Worm (Caenorhabditis elegans): Measurements from ENCODE around the gene Y54G9A.7.
A peak's percentile ranks its signal among the peaks of the same experiment; 100 is the strongest.

Gene Y54G9A.7

DNA sequence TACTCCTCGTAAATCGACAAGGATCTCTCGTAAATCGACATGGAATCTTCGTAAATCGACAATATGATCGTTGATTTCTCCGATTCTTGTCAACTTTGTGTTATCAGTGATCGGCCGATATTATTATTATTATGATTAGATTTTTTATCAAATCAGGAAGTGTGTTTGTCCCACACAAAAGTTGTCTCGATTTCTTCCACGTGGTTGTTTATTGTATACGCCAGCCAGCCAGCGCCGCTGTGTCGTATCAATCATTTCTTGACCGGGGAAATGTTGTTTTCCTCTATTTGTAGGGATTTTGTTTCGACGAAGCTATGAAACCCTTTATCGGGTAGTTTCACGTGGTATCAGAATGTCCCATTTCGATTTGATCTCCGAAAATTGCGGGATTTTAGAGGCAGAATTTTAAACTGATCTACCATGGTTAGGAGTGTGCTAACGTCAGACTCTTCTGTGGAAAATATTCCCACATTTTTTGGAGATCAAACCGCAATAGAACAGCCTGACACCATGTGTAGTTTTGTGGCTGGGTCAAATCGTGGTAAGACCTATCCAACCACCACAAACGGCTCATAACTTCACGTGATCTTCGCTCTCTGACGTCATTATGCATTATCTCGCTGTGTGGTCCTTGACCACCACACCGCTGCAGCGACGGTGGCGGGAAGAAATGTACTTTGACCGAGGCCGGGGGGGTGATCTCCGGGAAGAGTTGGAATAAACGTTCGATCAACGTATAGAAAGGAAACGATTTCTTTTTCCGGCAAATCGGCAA lies 12.3 kb upstream of the Y54G9A.7 start:
- TF ChIP-seq aly-2 (tag; optimal IDR thresholded peaks at IDR 0.05) (no peak), unc-62 (GFP tag; optimal IDR thresholded peaks at IDR 0.05) (no peak), sem-4 (tag; optimal IDR thresholded peaks at IDR 0.05) (no peak), ZK546.5 (tag; optimal IDR thresholded peaks at IDR 0.05) (no peak), ztf-4 (tag; optimal IDR thresholded peaks at IDR 0.05) (no peak), F13H6.1 (tag; optimal IDR thresholded peaks at IDR 0.05) (no peak), sma-3 (GFP tag; optimal IDR thresholded peaks at IDR 0.05) (peak; percentile 58), nhr-21 (tag; optimal IDR thresholded peaks at IDR 0.05) (peak; percentile 51), snpc-4 (tag; optimal IDR thresholded peaks at IDR 0.05) (no peak), nhr-77 (tag; optimal IDR thresholded peaks at IDR 0.05) (no peak), fos-1 (tag; optimal IDR thresholded peaks at IDR 0.05) (no peak), ama-1 (optimal IDR thresholded peaks at IDR 0.05) (peak; percentile 1), nhr-23 (tag; optimal IDR thresholded peaks at IDR 0.05) (no peak), sma-9 (GFP tag; optimal IDR thresholded peaks at IDR 0.05) (no peak), sma-9 (tag; optimal IDR thresholded peaks at IDR 0.05) (no peak), lsy-2 (tag; optimal IDR thresholded peaks at IDR 0.05) (no peak), skn-1 (tag; optimal IDR thresholded peaks at IDR 0.05) (no peak), ztf-1 (GFP tag; conservative IDR thresholded peaks at IDR 0.05) (no peak), nhr-10 (tag; optimal IDR thresholded peaks at IDR 0.05) (no peak)

DNA sequence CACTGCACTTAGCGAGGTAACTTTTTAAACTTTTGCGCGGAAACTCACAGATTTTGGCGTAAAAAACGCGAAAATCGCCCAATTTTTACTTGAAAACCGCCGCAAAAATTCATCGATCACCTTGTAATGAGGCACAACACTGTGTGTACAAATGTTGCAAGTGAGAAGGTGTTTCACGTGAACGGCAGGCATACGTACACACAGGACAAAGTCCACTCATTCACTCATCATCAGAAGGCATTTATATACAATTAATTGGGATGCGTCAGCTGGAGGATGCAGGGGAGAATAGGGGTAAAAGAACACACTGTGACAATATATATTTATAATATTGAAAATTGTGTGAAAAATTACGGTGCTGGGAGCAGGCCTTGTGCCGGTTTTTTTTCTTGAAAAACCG lies 11.3 kb upstream of the Y54G9A.7 start:
- peak; percentile 62 for TF ChIP-seq sma-3 (GFP tag; optimal IDR thresholded peaks at IDR 0.05)
- peak; percentile 63 for TF ChIP-seq sma-9 (GFP tag; optimal IDR thresholded peaks at IDR 0.05)
- TF ChIP-seq sma-9 (tag; optimal IDR thresholded peaks at IDR 0.05): no peak
- TF ChIP-seq ama-1 (optimal IDR thresholded peaks at IDR 0.05): no peak
- no peak for TF ChIP-seq nhr-12 (tag; optimal IDR thresholded peaks at IDR 0.05)
- peak; percentile 1 for TF ChIP-seq crh-2 (tag; optimal IDR thresholded peaks at IDR 0.05)
- TF ChIP-seq nhr-129 (tag; optimal IDR thresholded peaks at IDR 0.05): peak; percentile 14
- TF ChIP-seq fos-1 (tag; optimal IDR thresholded peaks at IDR 0.05): peak; percentile 22
- TF ChIP-seq ceh-82 (tag; optimal IDR thresholded peaks at IDR 0.05): no peak

DNA sequence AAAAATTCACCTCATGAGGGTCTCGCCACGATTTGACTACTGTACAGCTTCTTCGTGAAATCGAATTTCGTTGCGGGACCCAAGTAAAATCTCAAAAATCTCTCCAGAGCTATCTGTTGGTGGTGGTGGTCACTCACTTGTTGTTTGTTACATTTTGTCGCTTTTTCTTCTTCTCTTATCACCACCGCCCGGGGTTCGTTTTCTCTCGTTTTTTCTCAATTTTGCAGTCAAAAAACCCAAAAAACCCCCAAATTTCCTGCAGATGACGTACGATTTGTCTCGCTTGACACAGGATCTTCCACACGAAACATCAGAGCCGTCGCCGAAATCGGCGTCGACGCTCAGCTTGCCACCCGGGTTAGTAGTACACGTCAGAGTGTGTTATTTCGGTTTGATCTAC lies 10.5 kb upstream of the Y54G9A.7 start, which contains the start of gene R06B9.5:
TSS of gene R06B9.5 (plus strand) at position 232 of the 400 bp plus-strand sequence.
- TF ChIP-seq lin-39 (tag; optimal IDR thresholded peaks at IDR 0.05): no peak
- TF ChIP-seq nhr-23 (tag; optimal IDR thresholded peaks at IDR 0.05): no peak
- no peak for TF ChIP-seq lin-13 (GFP tag; optimal IDR thresholded peaks at IDR 0.05)
- TF ChIP-seq ama-1 (optimal IDR thresholded peaks at IDR 0.05): no peak
- TF ChIP-seq zag-1 (tag; optimal IDR thresholded peaks at IDR 0.05): no peak
- no peak for TF ChIP-seq nhr-11 (tag; optimal IDR thresholded peaks at IDR 0.05)
- TF ChIP-seq C34F6.9 (tag; optimal IDR thresholded peaks at IDR 0.05): no peak
- no peak for TF ChIP-seq peb-1 (tag; optimal IDR thresholded peaks at IDR 0.05)

DNA sequence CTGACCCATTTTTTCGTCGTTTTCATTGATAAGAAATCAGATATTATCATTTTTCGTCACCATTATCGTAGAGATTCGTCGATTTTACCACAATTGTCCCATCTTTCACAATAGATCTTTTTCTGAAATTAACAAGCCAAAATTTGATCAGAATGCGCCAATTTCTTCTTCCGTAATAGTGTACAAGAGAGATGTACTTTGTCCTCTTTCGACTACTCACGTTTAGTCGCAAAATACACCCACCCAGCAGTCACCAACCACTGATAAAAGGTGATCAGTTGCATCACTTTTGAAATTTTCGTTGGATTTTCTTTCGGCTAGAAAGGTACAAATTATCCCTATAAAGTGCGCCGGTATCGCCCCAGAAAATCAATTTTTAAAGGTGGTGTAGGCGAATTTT lies 7.0 kb upstream of the Y54G9A.7 start:
- TF ChIP-seq nhr-11 (tag; optimal IDR thresholded peaks at IDR 0.05): no peak
- TF ChIP-seq nhr-129 (tag; optimal IDR thresholded peaks at IDR 0.05): peak; percentile 25
- TF ChIP-seq ztf-4 (tag; optimal IDR thresholded peaks at IDR 0.05): no peak
- TF ChIP-seq C34F6.9 (tag; optimal IDR thresholded peaks at IDR 0.05): no peak

DNA sequence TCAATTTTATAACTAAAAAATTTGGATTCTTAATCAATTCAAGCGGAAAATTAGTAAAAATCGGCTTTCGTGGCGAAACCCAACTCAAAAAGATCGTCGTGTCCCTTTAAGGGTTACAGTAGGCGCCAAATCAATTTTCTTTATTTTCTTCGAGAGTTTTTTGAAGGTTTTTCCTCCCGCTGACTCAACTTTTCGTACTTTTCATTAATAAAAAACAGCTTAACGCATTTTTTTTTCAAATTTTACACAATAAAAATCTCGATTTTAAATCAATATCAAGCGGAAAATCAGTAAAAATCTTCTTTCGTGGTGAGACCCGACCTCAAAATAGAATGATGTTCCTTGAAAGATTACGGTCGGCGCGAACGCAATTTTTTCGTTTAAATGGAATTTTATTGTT lies 6.5 kb upstream of the Y54G9A.7 start:
- TF ChIP-seq dmd-4 (tag; optimal IDR thresholded peaks at IDR 0.05) (no peak), lin-11 (tag; optimal IDR thresholded peaks at IDR 0.05) (no peak), ztf-4 (tag; optimal IDR thresholded peaks at IDR 0.05) (no peak), fos-1 (tag; optimal IDR thresholded peaks at IDR 0.05) (no peak)

DNA sequence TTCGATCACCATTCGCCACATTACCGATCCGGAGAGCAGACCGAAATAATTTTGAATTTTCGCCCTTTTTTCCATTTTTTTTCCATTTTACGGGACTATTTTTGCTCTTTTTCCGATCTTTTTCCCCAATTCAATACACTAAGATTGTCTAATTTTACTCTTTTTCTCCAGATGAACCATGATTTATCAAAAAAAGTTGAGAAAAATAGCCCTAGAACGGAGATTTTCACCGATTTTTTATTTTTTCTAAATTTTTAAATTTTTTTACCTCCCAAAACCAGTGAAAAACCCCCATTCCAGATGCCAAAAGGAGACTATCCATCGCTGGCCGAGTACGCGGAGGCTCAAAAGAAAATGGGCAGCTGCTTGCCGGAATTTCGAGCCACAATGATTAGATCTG lies 3.8 kb upstream of the Y54G9A.7 start, which contains the start of gene Y54G9A.9:
TSS of gene Y54G9A.9 (plus strand) at position 301 of the 400 bp plus-strand sequence.
- TF ChIP-seq nhr-129 (tag; optimal IDR thresholded peaks at IDR 0.05) (no peak), sem-4 (tag; optimal IDR thresholded peaks at IDR 0.05) (no peak), ama-1 (optimal IDR thresholded peaks at IDR 0.05) (no peak), lin-11 (tag; optimal IDR thresholded peaks at IDR 0.05) (no peak), nhr-11 (tag; optimal IDR thresholded peaks at IDR 0.05) (no peak), Y55F3AM.14 (GFP tag; optimal IDR thresholded peaks at IDR 0.05) (no peak), R02D3.7 (tag; optimal IDR thresholded peaks at IDR 0.05) (no peak), nhr-21 (tag; optimal IDR thresholded peaks at IDR 0.05) (no peak), unc-55 (GFP tag; optimal IDR thresholded peaks at IDR 0.05) (no peak), dmd-4 (tag; optimal IDR thresholded peaks at IDR 0.05) (no peak), lin-39 (tag; optimal IDR thresholded peaks at IDR 0.05) (no peak), F13H6.1 (tag; optimal IDR thresholded peaks at IDR 0.05) (no peak), unc-39 (tag; optimal IDR thresholded peaks at IDR 0.05) (no peak), snpc-4 (tag; optimal IDR thresholded peaks at IDR 0.05) (no peak)

All from whole organism, L2 larva.